Fruit fly (Drosophila melanogaster) whole organism, adult: ENCODE results near the gene Pax.

Source experiments
- CG11617 ChIP-seq: fragments of 200-800 bp; sonication (Bioruptor generic); optimal IDR thresholded peaks from 2 replicates; lab custom pipeline; 2017; ENCODE audit warnings: mild to moderate bottlenecking, missing biosample characterization, missing genetic modification reagents, missing genetic modification characterization
- CG33017 ChIP-seq: fragments of 200-800 bp; sonication (Bioruptor generic); optimal IDR thresholded peaks from 2 replicates; lab custom pipeline; 2018; ENCODE audit warnings: missing biosample characterization, mild to moderate bottlenecking, missing genetic modification characterization, moderate library complexity
- CG5204 ChIP-seq: fragments of 200-800 bp; sonication (Bioruptor generic); optimal IDR thresholded peaks from 2 replicates; lab custom pipeline; 2016; ENCODE audit warnings: missing biosample characterization, missing genetic modification characterization
- Crg-1 ChIP-seq: fragments of 200-800 bp; sonication (Bioruptor generic); optimal IDR thresholded peaks from 2 replicates; lab custom pipeline; 2016; ENCODE audit warnings: missing biosample characterization, missing genetic modification characterization
- Hr96 ChIP-seq: fragments of 200-800 bp; sonication (Bioruptor generic); optimal IDR thresholded peaks from 2 replicates; lab custom pipeline; 2016; ENCODE audit warnings: missing biosample characterization, missing genetic modification characterization
- Mnt ChIP-seq: fragments of 200-800 bp; sonication (Bioruptor generic); optimal IDR thresholded peaks from 2 replicates; lab custom pipeline; 2016; ENCODE audit warnings: missing biosample characterization, mild to moderate bottlenecking, missing genetic modification characterization
- bab1 ChIP-seq: fragments of 200-800 bp; sonication (Bioruptor generic); optimal IDR thresholded peaks from 3 replicates; lab custom pipeline; 2019; ENCODE audit warnings: missing biosample characterization, mild to moderate bottlenecking, missing genetic modification characterization, moderate library complexity
- cic ChIP-seq: fragments of 200-800 bp; sonication (Bioruptor generic); optimal IDR thresholded peaks from 2 replicates; lab custom pipeline; 2017; ENCODE audit warnings: missing biosample characterization, mild to moderate bottlenecking, missing genetic modification characterization, moderate library complexity
- kay ChIP-seq: fragments of 200-800 bp; sonication (Bioruptor generic); peaks from one replicate; lab custom pipeline; 2016; ENCODE audit warnings: missing biosample characterization, missing genetic modification characterization, borderline replicate concordance
- pad ChIP-seq: fragments of 200-800 bp; sonication (Bioruptor generic); optimal IDR thresholded peaks from 3 replicates; lab custom pipeline; 2017; ENCODE audit warnings: missing biosample characterization, missing genetic modification characterization, mild to moderate bottlenecking, moderate library complexity, missing genetic modification reagents

DNA sequence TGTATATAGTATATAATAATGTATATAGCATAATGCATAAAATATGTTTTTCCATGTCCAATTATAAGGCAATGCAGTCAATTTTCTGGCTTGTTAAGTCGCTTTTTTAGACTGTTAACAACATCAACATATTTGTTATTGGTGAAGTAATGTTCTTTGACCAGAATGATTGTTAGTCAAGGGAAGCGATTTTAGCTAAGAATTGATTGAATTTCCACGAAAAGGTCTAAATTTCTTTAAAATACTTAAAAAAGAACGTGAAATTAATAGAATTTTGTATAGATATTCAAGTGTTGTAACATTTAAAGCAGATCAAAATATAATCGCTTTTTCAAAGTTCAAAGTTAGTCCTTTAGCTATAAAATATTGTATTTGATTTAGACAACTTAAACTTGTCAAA lies 37.0 kb upstream of the Pax start:
- TF ChIP-seq bab1 (GFP tag; lab: Kevin White, UChicago): no peak
- TF ChIP-seq CG5204 (GFP tag; lab: Kevin White, UChicago): peak; percentile 25
- no peak for TF ChIP-seq pad
- TF ChIP-seq Hr96: no peak
- no peak for TF ChIP-seq CG33017 (tag; lab: Kevin White, UChicago)
- TF ChIP-seq Crg-1 (GFP tag; lab: Kevin White, UChicago): no peak
- TF ChIP-seq Mnt (GFP tag; lab: Kevin White, UChicago): no peak
- no peak for TF ChIP-seq CG11617 (GFP tag; lab: Kevin White, UChicago)
- TF ChIP-seq cic (GFP tag; lab: Kevin White, UChicago): no peak
- no peak for TF ChIP-seq kay (GFP tag; lab: Kevin White, UChicago)
